Worm (Caenorhabditis elegans): ENCODE results near the gene C01G5.7.

C01G5.7 gene

DNA sequence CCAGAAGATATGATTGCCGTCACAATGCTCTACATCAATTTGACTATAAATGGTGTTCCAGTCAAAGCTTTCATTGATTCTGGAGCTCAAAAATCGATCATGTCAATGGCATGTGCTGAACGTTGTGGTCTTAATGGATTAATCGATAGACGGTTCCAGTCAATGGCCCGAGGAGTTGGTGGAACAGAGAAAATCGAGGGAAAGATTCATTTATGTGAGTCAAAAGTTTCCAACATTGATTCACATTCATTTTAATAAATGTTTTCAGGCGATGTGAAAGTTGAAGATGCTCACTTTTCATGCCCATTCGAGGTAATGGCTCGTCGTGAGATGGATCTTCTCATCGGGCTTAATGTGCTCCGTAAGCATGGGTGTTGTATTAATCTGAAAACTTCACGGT is 5.8 kb downstream of the C01G5.7 start:
- TF ChIP-seq fkh-2 (tag; optimal IDR thresholded peaks at IDR 0.05) (no peak), nhr-237 (tag; optimal IDR thresholded peaks at IDR 0.05) (no peak), sea-2 (GFP tag; optimal IDR thresholded peaks at IDR 0.05) (no peak), tbx-2 (tag; optimal IDR thresholded peaks at IDR 0.05) (no peak), pqm-1 (tag; optimal IDR thresholded peaks at IDR 0.05) (no peak), ceh-9 (tag; optimal IDR thresholded peaks at IDR 0.05) (no peak), aly-2 (tag; optimal IDR thresholded peaks at IDR 0.05) (no peak), ceh-16 (tag; optimal IDR thresholded peaks at IDR 0.05) (no peak), lsy-12 (tag; optimal IDR thresholded peaks at IDR 0.05) (no peak), skn-1 (tag; optimal IDR thresholded peaks at IDR 0.05) (no peak), lin-15B (tag; optimal IDR thresholded peaks at IDR 0.05) (no peak), hmg-11 (tag; optimal IDR thresholded peaks at IDR 0.05) (no peak), ceh-82 (tag; optimal IDR thresholded peaks at IDR 0.05) (no peak), lin-39 (tag; optimal IDR thresholded peaks at IDR 0.05) (no peak), mml-1 (tag; optimal IDR thresholded peaks at IDR 0.05) (no peak), ceh-28 (tag; optimal IDR thresholded peaks at IDR 0.05) (no peak), pha-4 (tag; optimal IDR thresholded peaks at IDR 0.05) (no peak), nhr-67 (tag; optimal IDR thresholded peaks at IDR 0.05) (no peak)

ce11 chrIV:6524531-6524930 is 6.6 kb downstream of the C01G5.7 start, which contains the start of gene C01G5.5:
TSS of gene C01G5.5 (plus strand) at chrIV:6524610.
- TF ChIP-seq mdl-1 (tag; optimal IDR thresholded peaks at IDR 0.05): no peak
- no peak for TF ChIP-seq pqm-1 (tag; optimal IDR thresholded peaks at IDR 0.05)
- TF ChIP-seq jun-1 (tag; optimal IDR thresholded peaks at IDR 0.05): no peak
- no peak for TF ChIP-seq aly-2 (tag; optimal IDR thresholded peaks at IDR 0.05)
- no peak for TF ChIP-seq elt-2 (tag; optimal IDR thresholded peaks at IDR 0.05)

DNA sequence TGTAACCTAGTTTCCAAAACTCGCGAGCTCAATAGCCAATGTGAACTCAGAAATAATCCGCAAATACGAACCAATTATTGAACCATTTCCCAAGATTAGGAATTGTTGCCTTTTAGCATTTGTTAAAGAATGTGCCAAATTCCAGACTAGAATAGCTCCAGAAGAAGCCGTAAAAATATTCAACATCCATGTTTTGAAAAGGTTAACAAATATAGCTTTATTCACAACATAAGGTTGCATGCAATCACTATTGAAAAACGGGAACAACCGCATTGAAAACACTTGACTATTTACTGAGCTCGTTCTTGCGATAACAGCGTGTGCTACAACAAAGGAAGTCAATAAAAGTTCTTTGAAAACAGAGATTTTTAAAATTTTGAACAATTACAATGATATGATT is 8.6 kb downstream of the C01G5.7 start:
- TF ChIP-seq skn-1 (tag; optimal IDR thresholded peaks at IDR 0.05) (no peak), ztf-4 (tag; optimal IDR thresholded peaks at IDR 0.05) (no peak), nhr-76 (tag; optimal IDR thresholded peaks at IDR 0.05) (no peak), pqm-1 (tag; optimal IDR thresholded peaks at IDR 0.05) (no peak), snpc-4 (tag; optimal IDR thresholded peaks at IDR 0.05) (no peak), ZK546.5 (tag; optimal IDR thresholded peaks at IDR 0.05) (no peak), nfya-1 (tag; optimal IDR thresholded peaks at IDR 0.05; ENCODE audit: insufficient read depth) (no peak), egl-27 (tag; optimal IDR thresholded peaks at IDR 0.05) (no peak), elt-3 (tag; optimal IDR thresholded peaks at IDR 0.05) (no peak), jun-1 (tag; optimal IDR thresholded peaks at IDR 0.05) (no peak), pha-4 (tag; optimal IDR thresholded peaks at IDR 0.05) (no peak), lsy-12 (tag; optimal IDR thresholded peaks at IDR 0.05) (no peak), ceh-82 (tag; optimal IDR thresholded peaks at IDR 0.05) (no peak), lin-39 (tag; optimal IDR thresholded peaks at IDR 0.05) (no peak), nhr-23 (tag; optimal IDR thresholded peaks at IDR 0.05) (no peak), lin-15B (tag; optimal IDR thresholded peaks at IDR 0.05) (no peak), ztf-11 (tag; optimal IDR thresholded peaks at IDR 0.05) (no peak), sea-2 (GFP tag; optimal IDR thresholded peaks at IDR 0.05) (no peak)

DNA sequence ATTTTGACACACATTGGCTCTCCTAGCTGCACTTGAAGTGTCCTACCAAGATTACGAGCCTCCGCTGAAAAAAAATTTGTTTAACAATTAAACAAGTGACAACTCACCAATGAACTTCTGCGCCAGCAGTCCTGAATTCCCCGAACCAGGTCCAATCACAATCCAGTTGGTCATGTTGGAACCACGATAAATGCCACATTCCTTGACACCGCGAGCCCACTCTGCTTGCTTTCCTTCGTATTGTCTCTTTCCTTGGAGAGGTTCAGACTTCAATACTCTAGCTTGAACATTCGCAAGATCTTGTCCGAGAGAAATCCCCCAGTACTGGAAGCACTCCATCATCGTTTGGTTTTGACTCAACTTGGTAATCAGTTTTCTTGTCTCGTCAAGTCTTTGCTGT is 10.2 kb downstream of the C01G5.7 start:
- TF ChIP-seq lin-15B (tag; optimal IDR thresholded peaks at IDR 0.05) (no peak), lin-39 (tag; optimal IDR thresholded peaks at IDR 0.05) (no peak), snpc-4 (tag; optimal IDR thresholded peaks at IDR 0.05) (no peak), elt-2 (tag; optimal IDR thresholded peaks at IDR 0.05) (no peak), ztf-11 (tag; optimal IDR thresholded peaks at IDR 0.05) (no peak), elt-3 (tag; optimal IDR thresholded peaks at IDR 0.05) (no peak), skn-1 (tag; optimal IDR thresholded peaks at IDR 0.05) (no peak), fos-1 (tag; optimal IDR thresholded peaks at IDR 0.05) (no peak)

DNA sequence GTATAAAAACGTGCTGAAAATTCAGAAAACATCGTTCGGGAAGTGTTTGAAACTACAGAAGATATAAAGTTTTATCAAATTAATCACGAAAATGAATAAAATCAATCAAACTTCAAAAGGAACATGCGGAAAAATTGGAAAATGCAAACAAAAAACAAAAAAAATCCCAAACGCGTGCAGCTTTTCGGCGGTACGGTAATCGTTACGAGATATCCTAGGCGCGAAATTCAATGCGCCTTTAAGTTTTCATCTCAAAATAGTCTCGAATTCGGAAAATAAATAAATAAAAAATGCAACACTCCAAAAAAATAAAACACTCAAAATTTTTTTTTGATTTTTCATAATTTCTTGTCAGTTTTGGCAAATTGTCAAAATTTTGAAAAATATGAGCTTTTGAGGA is 11.9 kb downstream of the C01G5.7 start:
- no peak for TF ChIP-seq ama-1 (optimal IDR thresholded peaks at IDR 0.05)

DNA sequence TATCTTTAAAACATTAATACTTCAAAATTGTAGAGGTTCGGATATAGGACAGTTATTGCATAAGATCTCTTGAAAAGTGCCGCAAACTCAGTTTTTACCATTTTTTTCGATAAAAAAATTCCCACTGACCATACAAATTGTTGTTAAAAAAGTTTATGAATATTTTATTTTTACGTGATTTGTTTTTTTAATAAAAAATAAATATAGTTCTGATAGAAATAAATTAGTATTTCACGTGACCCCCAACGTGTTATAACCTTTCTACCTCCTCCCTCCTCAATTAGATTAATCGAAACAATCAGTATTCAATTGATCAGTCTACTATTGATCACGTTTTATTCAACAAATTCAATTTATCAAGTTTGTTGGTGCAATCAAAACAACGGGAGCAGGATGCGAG is 13.5 kb downstream of the C01G5.7 start, which contains the start of gene C01G5.4:
TSS of gene C01G5.4 (plus strand) at position 301 of the 400 bp plus-strand sequence.
- no peak for TF ChIP-seq R02D3.7 (tag; optimal IDR thresholded peaks at IDR 0.05)

Measured in whole organism, L3 larva.